Worm (Caenorhabditis elegans): ENCODE measurements around the gene stdh-1.

Gene stdh-1

ce11 chrV:13915390-13915789, 9.1 kb downstream of the stdh-1 start, which contains the start of gene gcy-32:
gcy-32 (minus strand) TSS chrV:13915490.
- no peak for TF ChIP-seq him-1 (tag; optimal IDR thresholded peaks at IDR 0.05)
- TF ChIP-seq W03F9.2 (tag; optimal IDR thresholded peaks at IDR 0.05): no peak
- no peak for TF ChIP-seq dao-5 (tag; optimal IDR thresholded peaks at IDR 0.05)

- no peak for TF ChIP-seq W03F9.2 (tag; optimal IDR thresholded peaks at IDR 0.05)
- no peak for TF ChIP-seq dao-5 (tag; optimal IDR thresholded peaks at IDR 0.05)
- TF ChIP-seq him-1 (tag; optimal IDR thresholded peaks at IDR 0.05): no peak
Measured at ce11 chrV:13916196-13916595, 9.9 kb downstream of the stdh-1 start, which contains the start of gene str-252. str-252 (plus strand) TSS chrV:13916496.

- TF ChIP-seq W03F9.2 (tag; optimal IDR thresholded peaks at IDR 0.05) (no peak), dao-5 (tag; optimal IDR thresholded peaks at IDR 0.05) (no peak), him-1 (tag; optimal IDR thresholded peaks at IDR 0.05) (no peak)
Measured at ce11 chrV:13918341-13918740, 12.0 kb downstream of the stdh-1 start, which contains the start of gene str-250. str-250 (plus strand) TSS chrV:13918641.

ce11 chrV:13920730-13921129, 14.4 kb downstream of the stdh-1 start, which contains the start of gene srx-42:
srx-42 (plus strand) TSS chrV:13921030.
- TF ChIP-seq W03F9.2 (tag; optimal IDR thresholded peaks at IDR 0.05) (no peak), him-1 (tag; optimal IDR thresholded peaks at IDR 0.05) (no peak), dao-5 (tag; optimal IDR thresholded peaks at IDR 0.05) (no peak)

- TF ChIP-seq dao-5 (tag; optimal IDR thresholded peaks at IDR 0.05) (no peak), W03F9.2 (tag; optimal IDR thresholded peaks at IDR 0.05) (no peak), him-1 (tag; optimal IDR thresholded peaks at IDR 0.05) (no peak)
Measured at ce11 chrV:13923851-13924250, 17.6 kb downstream of the stdh-1 start, which contains the start of gene srxa-11. srxa-11 (plus strand) TSS chrV:13924151.

ce11 chrV:13926398-13926797, 20.1 kb downstream of the stdh-1 start, which contains the start of gene srxa-12:
srxa-12 (plus strand) TSS chrV:13926698.
- TF ChIP-seq dao-5 (tag; optimal IDR thresholded peaks at IDR 0.05): no peak
- no peak for TF ChIP-seq him-1 (tag; optimal IDR thresholded peaks at IDR 0.05)
- no peak for TF ChIP-seq W03F9.2 (tag; optimal IDR thresholded peaks at IDR 0.05)

- TF ChIP-seq dao-5 (tag; optimal IDR thresholded peaks at IDR 0.05) (no peak), him-1 (tag; optimal IDR thresholded peaks at IDR 0.05) (no peak), W03F9.2 (tag; optimal IDR thresholded peaks at IDR 0.05) (no peak)
Measured at ce11 chrV:13929503-13929902, 23.2 kb downstream of the stdh-1 start, which contains the start of gene srxa-13. srxa-13 (plus strand) TSS chrV:13929803.

- TF ChIP-seq dao-5 (tag; optimal IDR thresholded peaks at IDR 0.05) (no peak), W03F9.2 (tag; optimal IDR thresholded peaks at IDR 0.05) (no peak), him-1 (tag; optimal IDR thresholded peaks at IDR 0.05) (no peak)
Measured at ce11 chrV:13931225-13931624, 24.9 kb downstream of the stdh-1 start, which contains the start of gene C06B3.16. C06B3.16 (plus strand) TSS chrV:13931525.

- TF ChIP-seq dao-5 (tag; optimal IDR thresholded peaks at IDR 0.05) (no peak), W03F9.2 (tag; optimal IDR thresholded peaks at IDR 0.05) (no peak), him-1 (tag; optimal IDR thresholded peaks at IDR 0.05) (no peak)
Measured at ce11 chrV:13931952-13932351, 25.7 kb downstream of the stdh-1 start.

ce11 chrV:13934545-13934944, 28.3 kb downstream of the stdh-1 start, which contains the start of gene R10D12.1:
R10D12.1 (minus strand) TSS chrV:13934645.
- no peak for TF ChIP-seq W03F9.2 (tag; optimal IDR thresholded peaks at IDR 0.05)
- no peak for TF ChIP-seq him-1 (tag; optimal IDR thresholded peaks at IDR 0.05)
- no peak for TF ChIP-seq dao-5 (tag; optimal IDR thresholded peaks at IDR 0.05)

- no peak for TF ChIP-seq dao-5 (tag; optimal IDR thresholded peaks at IDR 0.05)
- TF ChIP-seq W03F9.2 (tag; optimal IDR thresholded peaks at IDR 0.05): no peak
- no peak for TF ChIP-seq him-1 (tag; optimal IDR thresholded peaks at IDR 0.05)
Measured at ce11 chrV:13935423-13935822, 29.1 kb downstream of the stdh-1 start.

- TF ChIP-seq him-1 (tag; optimal IDR thresholded peaks at IDR 0.05) (no peak), W03F9.2 (tag; optimal IDR thresholded peaks at IDR 0.05) (no peak), dao-5 (tag; optimal IDR thresholded peaks at IDR 0.05) (no peak)
Measured at ce11 chrV:13936052-13936451, 29.8 kb downstream of the stdh-1 start.

- TF ChIP-seq W03F9.2 (tag; optimal IDR thresholded peaks at IDR 0.05): no peak
- no peak for TF ChIP-seq him-1 (tag; optimal IDR thresholded peaks at IDR 0.05)
- no peak for TF ChIP-seq dao-5 (tag; optimal IDR thresholded peaks at IDR 0.05)
Measured at ce11 chrV:13936850-13937249, 30.6 kb downstream of the stdh-1 start, which contains the start of gene srw-145. srw-145 (plus strand) TSS chrV:13937150.

- TF ChIP-seq him-1 (tag; optimal IDR thresholded peaks at IDR 0.05) (no peak), W03F9.2 (tag; optimal IDR thresholded peaks at IDR 0.05) (no peak), dao-5 (tag; optimal IDR thresholded peaks at IDR 0.05) (no peak)
Measured at ce11 chrV:13942082-13942481, 35.8 kb downstream of the stdh-1 start, which contains the start of gene dpr-1. dpr-1 (minus strand) TSS chrV:13942182.
